Worm (Caenorhabditis elegans): ENCODE measurements around the gene clik-2.

- TF ChIP-seq pha-4 (GFP tag; IDR thresholded peaks at IDR 0.05) (no peak), pha-4 (tag; optimal IDR thresholded peaks at IDR 0.05) (no peak), nhr-25 (tag; optimal IDR thresholded peaks at IDR 0.05; ENCODE audit: borderline replicate concordance, insufficient read depth) (no peak), lin-13 (GFP tag; optimal IDR thresholded peaks at IDR 0.05) (no peak), R02D3.7 (tag; optimal IDR thresholded peaks at IDR 0.05) (no peak), daf-12 (tag; optimal IDR thresholded peaks at IDR 0.05) (no peak), daf-16 (GFP tag; optimal IDR thresholded peaks at IDR 0.05) (no peak), daf-16 (tag; optimal IDR thresholded peaks at IDR 0.05) (no peak), mdt-29 (GFP tag; IDR thresholded peaks at IDR 0.05) (no peak), lin-15B (tag; optimal IDR thresholded peaks at IDR 0.05) (no peak), ces-1 (GFP tag; optimal IDR thresholded peaks at IDR 0.05) (no peak), ama-1 (optimal IDR thresholded peaks at IDR 0.05) (no peak), fos-1 (tag; optimal IDR thresholded peaks at IDR 0.05) (no peak)
Observed at ce11 chrX:7672693-7673092, 16.3 kb downstream of the clik-2 start, which contains the start of gene F27D9.2.

Measured in whole organism, L4 larva.